Fruit fly (Drosophila melanogaster) whole organism, embryonic: Measurements from ENCODE around the gene CG3505.

Experiments
- Aef1 ChIP-seq: fragments of 200-800 bp; sonication (Bioruptor generic); IDR thresholded peaks from 3 replicates; pipeline ENCODE4 v1.3.6; 2022; ENCODE audit warnings: missing biosample characterization, missing genetic modification characterization
- Bgb ChIP-seq: fragments of 200-800 bp; sonication (Bioruptor generic); IDR thresholded peaks from 2 replicates; pipeline ENCODE4 v1.3.6; 2022; ENCODE audit warnings: missing biosample characterization, missing genetic modification characterization; ENCODE audit not compliant: partially characterized antibody
- CG1024 ChIP-seq: fragments of 200-800 bp; sonication (Bioruptor generic); IDR thresholded peaks from 2 replicates; pipeline ENCODE4 v1.3.6; 2022; ENCODE audit warnings: missing biosample characterization, missing genetic modification characterization
- CG11723 ChIP-seq: fragments of 200-800 bp; sonication (Bioruptor generic); optimal IDR thresholded peaks from 2 replicates; lab custom pipeline; 2017; ENCODE audit warnings: missing biosample characterization, mild to moderate bottlenecking, missing genetic modification characterization
- CG12104 ChIP-seq: fragments of 200-800 bp; sonication (Bioruptor generic); optimal IDR thresholded peaks from 3 replicates; lab custom pipeline; 2016; ENCODE audit warnings: missing biosample characterization, missing genetic modification characterization
- CG12769 ChIP-seq: fragments of 200-800 bp; sonication (Bioruptor generic); optimal IDR thresholded peaks from 2 replicates; lab custom pipeline; 2019; ENCODE audit warnings: missing biosample characterization, mild to moderate bottlenecking, missing genetic modification characterization, moderate library complexity
- CG14965 ChIP-seq: fragments of 200-800 bp; sonication (Bioruptor generic); optimal IDR thresholded peaks from 2 replicates; lab custom pipeline; 2016; ENCODE audit warnings: missing biosample characterization, missing genetic modification characterization, borderline replicate concordance
- CG16815 ChIP-seq: fragments of 200-800 bp; sonication (Bioruptor generic); optimal IDR thresholded peaks from 3 replicates; lab custom pipeline; 2017; ENCODE audit warnings: missing biosample characterization, mild to moderate bottlenecking, missing genetic modification characterization
- CG1792 ChIP-seq: fragments of 200-800 bp; sonication (Bioruptor generic); optimal IDR thresholded peaks from 2 replicates; lab custom pipeline; 2016; ENCODE audit warnings: missing biosample characterization, missing genetic modification characterization
- CG18764 ChIP-seq: fragments of 200-800 bp; sonication (Bioruptor generic); optimal IDR thresholded peaks from 3 replicates; lab custom pipeline; 2016; ENCODE audit warnings: missing biosample characterization, missing genetic modification characterization
- CG2202 ChIP-seq: fragments of 200-800 bp; sonication (Bioruptor generic); optimal IDR thresholded peaks from 2 replicates; lab custom pipeline; 2018; ENCODE audit warnings: missing biosample characterization, mild to moderate bottlenecking, missing genetic modification characterization
- CG2678 ChIP-seq: fragments of 200-800 bp; sonication (Bioruptor generic); optimal IDR thresholded peaks from 3 replicates; lab custom pipeline; 2019; ENCODE audit warnings: missing biosample characterization, mild to moderate bottlenecking, missing genetic modification characterization, moderate library complexity
- CG4360 ChIP-seq: fragments of 200-800 bp; sonication (Bioruptor generic); IDR thresholded peaks from 2 replicates; pipeline ENCODE4 v1.3.6; 2022; ENCODE audit warnings: missing biosample characterization, missing genetic modification characterization
- CG7372 ChIP-seq: fragments of 200-800 bp; sonication (Bioruptor generic); IDR thresholded peaks from 2 replicates; pipeline ENCODE4 v1.3.6; 2022; ENCODE audit warnings: missing biosample characterization, missing genetic modification characterization
- CG7556 ChIP-seq: fragments of 200-800 bp; sonication (Bioruptor generic); optimal IDR thresholded peaks from 2 replicates; lab custom pipeline; 2017; ENCODE audit warnings: missing biosample characterization, mild to moderate bottlenecking, missing genetic modification characterization
- CG8924 ChIP-seq: fragments of 200-800 bp; optimal IDR thresholded peaks from 3 replicates; lab custom pipeline; 2019; ENCODE audit warnings: missing biosample characterization, mild to moderate bottlenecking, missing genetic modification characterization, moderate library complexity
- CG9437 ChIP-seq: fragments of 200-800 bp; sonication (Bioruptor generic); optimal IDR thresholded peaks from 2 replicates; lab custom pipeline; 2018; ENCODE audit warnings: missing biosample characterization, mild to moderate bottlenecking, missing genetic modification characterization
- CG9609 ChIP-seq: fragments of 200-800 bp; sonication (Bioruptor generic); optimal IDR thresholded peaks from 3 replicates; lab custom pipeline; 2016; ENCODE audit warnings: missing biosample characterization, missing genetic modification characterization
- CG9727 ChIP-seq: fragments of 200-800 bp; sonication (Bioruptor generic); optimal IDR thresholded peaks from 3 replicates; lab custom pipeline; 2017; ENCODE audit warnings: missing biosample characterization, mild to moderate bottlenecking, missing genetic modification characterization
- Dip2 ChIP-seq: fragments of 200-800 bp; sonication (Bioruptor generic); IDR thresholded peaks from 2 replicates; pipeline ENCODE4 v1.3.6; 2022; ENCODE audit warnings: missing biosample characterization, missing genetic modification characterization
- Dip3 ChIP-seq: fragments of 200-800 bp; sonication (Bioruptor generic); optimal IDR thresholded peaks from 3 replicates; lab custom pipeline; 2016; ENCODE audit warnings: missing biosample characterization, missing genetic modification characterization
- Doc3 ChIP-seq: fragments of 200-800 bp; sonication (Bioruptor generic); IDR thresholded peaks from 3 replicates; pipeline ENCODE4 v1.3.6; 2022; ENCODE audit warnings: missing biosample characterization, missing genetic modification characterization; ENCODE audit not compliant: partially characterized antibody
- Dp ChIP-seq: fragments of 200-800 bp; sonication (Bioruptor generic); optimal IDR thresholded peaks from 2 replicates; lab custom pipeline; 2018; ENCODE audit warnings: missing biosample characterization, mild to moderate bottlenecking, missing genetic modification characterization, moderate library complexity
- Ets97D ChIP-seq: fragments of 200-800 bp; sonication (Bioruptor generic); optimal IDR thresholded peaks from 3 replicates; lab custom pipeline; 2016; ENCODE audit warnings: missing biosample characterization, missing genetic modification characterization
- HmgD ChIP-seq: fragments of 200-800 bp; sonication (Bioruptor generic); optimal IDR thresholded peaks from 3 replicates; lab custom pipeline; 2016; ENCODE audit warnings: missing biosample characterization, missing genetic modification characterization
- Jarid2 ChIP-seq: fragments of 200-800 bp; sonication (Bioruptor generic); optimal IDR thresholded peaks from 3 replicates; lab custom pipeline; 2017; ENCODE audit warnings: mild to moderate bottlenecking, missing biosample characterization, missing genetic modification reagents, missing genetic modification characterization
- Lim3 ChIP-seq: fragments of 200-800 bp; sonication (Bioruptor generic); IDR thresholded peaks from 2 replicates; pipeline ENCODE4 v1.3.6; 2022; ENCODE audit warnings: missing biosample characterization, missing genetic modification characterization
- MBD-R2 ChIP-seq: fragments of 200-800 bp; sonication (Bioruptor generic); IDR thresholded peaks from 2 replicates; pipeline ENCODE4 v1.3.6; 2022; ENCODE audit warnings: missing biosample characterization, missing genetic modification characterization
- Mad ChIP-seq: fragments of 200-800 bp; sonication (Bioruptor generic); optimal IDR thresholded peaks from 2 replicates; lab custom pipeline; 2016; ENCODE audit warnings: missing biosample characterization, missing genetic modification characterization
- Mrtf ChIP-seq: fragments of 200-800 bp; sonication (Bioruptor generic); IDR thresholded peaks from 3 replicates; pipeline ENCODE4 v1.3.6; 2022; ENCODE audit warnings: missing biosample characterization, missing genetic modification characterization
- Neu2 ChIP-seq: fragments of 200-800 bp; sonication (Bioruptor generic); optimal IDR thresholded peaks from 3 replicates; lab custom pipeline; 2016; ENCODE audit warnings: missing biosample characterization, missing genetic modification characterization, borderline replicate concordance
- Side ChIP-seq: fragments of 200-800 bp; sonication (Bioruptor generic); optimal IDR thresholded peaks from 2 replicates; lab custom pipeline; 2016; ENCODE audit warnings: missing biosample characterization, missing genetic modification characterization
- al ChIP-seq: fragments of 200-800 bp; sonication (Bioruptor generic); IDR thresholded peaks from 2 replicates; pipeline ENCODE4 v1.3.6; 2022; ENCODE audit warnings: missing biosample characterization, missing genetic modification characterization
- amos ChIP-seq: fragments of 200-800 bp; sonication (Bioruptor generic); IDR thresholded peaks from 2 replicates; pipeline ENCODE4 v1.3.6; 2022; ENCODE audit warnings: missing biosample characterization, missing genetic modification characterization; ENCODE audit not compliant: partially characterized antibody
- ase ChIP-seq: fragments of 200-800 bp; sonication (Bioruptor generic); IDR thresholded peaks from 3 replicates; pipeline ENCODE4 v1.3.6; 2022; ENCODE audit warnings: missing biosample characterization, missing genetic modification characterization
- ato ChIP-seq: fragments of 200-800 bp; sonication (Bioruptor generic); IDR thresholded peaks from 2 replicates; pipeline ENCODE4 v1.3.6; 2022; ENCODE audit warnings: missing biosample characterization, missing genetic modification characterization; ENCODE audit not compliant: partially characterized antibody
- corto ChIP-seq: fragments of 200-800 bp; sonication (Bioruptor generic); optimal IDR thresholded peaks from 2 replicates; lab custom pipeline; 2016; ENCODE audit warnings: missing biosample characterization, mild to moderate bottlenecking, missing genetic modification characterization, moderate library complexity
- croc ChIP-seq: fragments of 200-800 bp; sonication (Bioruptor generic); conservative IDR thresholded peaks from 3 replicates; pipeline ENCODE4 v1.3.6; 2022; ENCODE audit warnings: missing biosample characterization, missing genetic modification characterization
- danr ChIP-seq: fragments of 200-800 bp; sonication (Bioruptor generic); IDR thresholded peaks from 2 replicates; pipeline ENCODE4 v1.3.6; 2022; ENCODE audit warnings: missing biosample characterization, missing genetic modification characterization
- ham ChIP-seq: fragments of 200-800 bp; sonication (Bioruptor generic); IDR thresholded peaks from 2 replicates; pipeline ENCODE4 v1.3.6; 2022; ENCODE audit warnings: missing biosample characterization, missing genetic modification characterization
- hth ChIP-seq: fragments of >200 bp; optimal IDR thresholded peaks from 2 replicates; lab custom pipeline; 2017; ENCODE audit warnings: inconsistent platforms
- lbe ChIP-seq: fragments of 200-800 bp; sonication (Bioruptor generic); optimal IDR thresholded peaks from 2 replicates; lab custom pipeline; 2016; ENCODE audit warnings: missing biosample characterization, mild to moderate bottlenecking, missing genetic modification characterization
- pfk ChIP-seq: fragments of 200-800 bp; sonication (Bioruptor generic); optimal IDR thresholded peaks from 2 replicates; lab custom pipeline; 2018; ENCODE audit warnings: missing biosample characterization, mild to moderate bottlenecking, missing genetic modification characterization, moderate library complexity
- pum ChIP-seq: fragments of 200-800 bp; sonication (Bioruptor generic); optimal IDR thresholded peaks from 2 replicates; lab custom pipeline; 2016; ENCODE audit warnings: missing biosample characterization, missing genetic modification characterization
- sc ChIP-seq, 3 experiments: fragments of >200 bp in 2 of 3; fragments of 200-800 bp in 1 of 3; sonication (Bioruptor generic) in 1 of 3; optimal IDR thresholded peaks; 2 replicates in 2 of 3; 3 replicates in 1 of 3; lab custom pipeline; 2017; ENCODE audit warnings: mild to moderate bottlenecking in 1 of 3, missing biosample characterization in 1 of 3, missing genetic modification characterization in 1 of 3, missing genetic modification reagents in 1 of 3
- sens ChIP-seq: fragments of 200-800 bp; sonication (Bioruptor generic); peaks from one replicate; lab custom pipeline; 2016; ENCODE audit warnings: missing biosample characterization, missing genetic modification characterization
- sens-2 ChIP-seq: fragments of 200-800 bp; sonication (Bioruptor generic); IDR thresholded peaks from 2 replicates; pipeline ENCODE4 v1.3.6; 2022; ENCODE audit warnings: missing biosample characterization, missing genetic modification characterization
- tin ChIP-seq: fragments of 200-800 bp; sonication (Bioruptor generic); optimal IDR thresholded peaks from 3 replicates; lab custom pipeline; 2016; ENCODE audit warnings: missing biosample characterization, missing genetic modification characterization
- trem ChIP-seq: fragments of 200-800 bp; optimal IDR thresholded peaks from 3 replicates; lab custom pipeline; 2019; ENCODE audit warnings: missing biosample characterization, mild to moderate bottlenecking, missing genetic modification characterization, moderate library complexity
- ttk ChIP-seq: fragments of 200-800 bp; sonication (Bioruptor generic); IDR thresholded peaks from 2 replicates; pipeline ENCODE4 v2.1.2; 2022; ENCODE audit warnings: missing biosample characterization, missing genetic modification characterization
- unc-4 ChIP-seq: fragments of 200-800 bp; sonication (Bioruptor generic); IDR thresholded peaks from 2 replicates; pipeline ENCODE4 v1.3.6; 2022; ENCODE audit warnings: missing biosample characterization, missing genetic modification characterization; ENCODE audit not compliant: partially characterized antibody

Gene CG3505

DNA sequence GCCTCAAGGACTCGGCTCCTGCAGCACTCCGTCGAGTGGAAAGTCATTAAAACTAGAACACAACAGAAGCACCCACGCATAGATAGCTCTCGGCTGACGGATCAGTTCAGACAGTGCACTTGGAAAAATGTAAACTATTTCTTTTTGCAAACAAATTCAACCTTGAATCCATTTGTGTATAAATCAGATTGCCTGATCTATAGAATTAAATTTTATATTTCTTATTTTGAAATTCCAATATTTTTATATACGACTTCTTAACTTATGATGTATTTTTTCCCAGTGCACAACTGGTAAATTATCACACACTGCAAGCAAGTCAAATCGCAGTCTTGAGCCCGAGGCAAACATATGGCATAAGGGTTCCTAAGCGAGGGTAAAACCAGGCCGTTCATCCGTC lies 17.5 kb downstream of the CG3505 start (continued):
- peak; percentile 52 for TF ChIP-seq ttk (GFP tag; lab: Robert Waterston, UW)
- no peak for TF ChIP-seq ase (GFP tag; lab: Robert Waterston, UW)
- peak; percentile 83 for TF ChIP-seq sens-2 (GFP tag; lab: Robert Waterston, UW)
- no peak for TF ChIP-seq amos
- TF ChIP-seq corto (GFP tag; lab: Kevin White, UChicago), result no peak
- peak; percentile 68 for TF ChIP-seq CG7556 (GFP tag; lab: Kevin White, UChicago)
- no peak for TF ChIP-seq MBD-R2 (GFP tag; lab: Robert Waterston, UW)
- TF ChIP-seq trem, result peak; percentile 48
- no peak for TF ChIP-seq hth (lab: Kevin White, UChicago)
- peak; percentile 36 for TF ChIP-seq CG2202 (tag; lab: Kevin White, UChicago)
- TF ChIP-seq pum (GFP tag; lab: Kevin White, UChicago), result peak; percentile 22
- TF ChIP-seq sens, result peak; percentile 94
- peak; percentile 18 for TF ChIP-seq CG9437
- peak; percentile 24 for TF ChIP-seq Side (GFP tag; lab: Kevin White, UChicago)
- TF ChIP-seq Doc3 (GFP tag; lab: Robert Waterston, UW), result no peak
- TF ChIP-seq Dip3 (GFP tag; lab: Kevin White, UChicago), result no peak
- peak; percentile 40; the same call in 1 of the 2 replicates for TF ChIP-seq CG4360
- no peak for TF ChIP-seq CG9609 (GFP tag; lab: Kevin White, UChicago)
- TF ChIP-seq CG7372, result no peak
- no peak for TF ChIP-seq unc-4 (GFP tag; lab: Robert Waterston, UW)
- TF ChIP-seq sc (optimal IDR thresholded peaks at IDR 0.05; lab: Kevin White, UChicago), result no peak
- peak; percentile 34 for TF ChIP-seq sc (GFP tag; optimal IDR thresholded peaks at IDR 0.05; lab: Kevin White, UChicago)
- no peak for TF ChIP-seq Lim3
- TF ChIP-seq HmgD (GFP tag; lab: Kevin White, UChicago), result no peak
- TF ChIP-seq ham (GFP tag; lab: Robert Waterston, UW), result no peak
- TF ChIP-seq Mad, result no peak
- TF ChIP-seq Jarid2, result no peak
- peak; percentile 44 for TF ChIP-seq Neu2 (GFP tag; lab: Kevin White, UChicago)
- TF ChIP-seq Mrtf (GFP tag; lab: Robert Waterston, UW), result 0 out of 3 replicates have a peak, but pooled peaks have one; percentile 45
- TF ChIP-seq Aef1 (GFP tag; lab: Robert Waterston, UW), result no peak
- no peak; the same call in 1 of the 2 replicates for TF ChIP-seq danr (GFP tag; lab: Robert Waterston, UW)
- no peak for TF ChIP-seq Dip2 (GFP tag; lab: Robert Waterston, UW)
- peak; percentile 63 for TF ChIP-seq CG2678 (tag; lab: Kevin White, UChicago)
- TF ChIP-seq Dp, result no peak
- TF ChIP-seq pfk (GFP tag; lab: Kevin White, UChicago), result no peak
- peak; percentile 62 for TF ChIP-seq CG16815 (GFP tag; lab: Kevin White, UChicago)
- peak; percentile 4 for TF ChIP-seq Ets97D (GFP tag; lab: Kevin White, UChicago)
- peak; percentile 91 for TF ChIP-seq CG9727 (GFP tag; lab: Kevin White, UChicago)
- TF ChIP-seq Bgb (GFP tag; lab: Robert Waterston, UW), result no peak
- TF ChIP-seq CG1792, result peak; percentile 29
- peak; percentile 78 for TF ChIP-seq CG8924
- TF ChIP-seq lbe (GFP tag; lab: Kevin White, UChicago), result no peak
- TF ChIP-seq CG12769 (tag; lab: Kevin White, UChicago), result no peak
- TF ChIP-seq CG14965 (GFP tag; lab: Kevin White, UChicago), result peak; percentile 3
- peak; percentile 67 for TF ChIP-seq croc (GFP tag; lab: Robert Waterston, UW)
- peak; percentile 29 for TF ChIP-seq CG11723 (GFP tag; lab: Kevin White, UChicago)
- TF ChIP-seq CG18764 (GFP tag; lab: Kevin White, UChicago), result peak; percentile 57
- peak; percentile 61 for TF ChIP-seq CG1024 (GFP tag; lab: Robert Waterston, UW)
- TF ChIP-seq CG12104 (GFP tag; lab: Kevin White, UChicago), result peak; percentile 54
- no peak for TF ChIP-seq ato (GFP tag; lab: Robert Waterston, UW)
- TF ChIP-seq tin (GFP tag; lab: Kevin White, UChicago), result peak; percentile 73
- no peak for TF ChIP-seq al (GFP tag; lab: Robert Waterston, UW)
